Fruit fly (Drosophila melanogaster) whole organism, embryonic: ENCODE measurements around the gene SMC1.
A peak's percentile ranks its signal among the peaks of the same experiment; 100 is the strongest.

ENCODE experiments used
- Abd-B ChIP-seq: fragments of 200-800 bp; sonication (Bioruptor generic); optimal IDR thresholded peaks from 2 replicates; lab custom pipeline; 2018; ENCODE audit warnings: missing biosample characterization, mild to moderate bottlenecking, missing genetic modification characterization, moderate library complexity
- C15 ChIP-seq: fragments of 200-800 bp; sonication (Bioruptor generic); IDR thresholded peaks from 3 replicates; pipeline ENCODE4 v1.3.6; 2022; ENCODE audit warnings: missing biosample characterization, missing genetic modification characterization
- CG11560 ChIP-seq: fragments of 200-800 bp; sonication (Bioruptor generic); IDR thresholded peaks from 3 replicates; pipeline ENCODE4 v1.3.6; 2022; ENCODE audit warnings: missing biosample characterization, missing genetic modification characterization
- CG11723 ChIP-seq: fragments of 200-800 bp; sonication (Bioruptor generic); optimal IDR thresholded peaks from 2 replicates; lab custom pipeline; 2017; ENCODE audit warnings: missing biosample characterization, mild to moderate bottlenecking, missing genetic modification characterization
- CG12155 ChIP-seq: fragments of 200-800 bp; sonication (Bioruptor generic); optimal IDR thresholded peaks from 3 replicates; lab custom pipeline; 2016; ENCODE audit warnings: missing biosample characterization, missing genetic modification characterization
- CG15269 ChIP-seq: fragments of 200-800 bp; sonication (Bioruptor generic); optimal IDR thresholded peaks from 2 replicates; lab custom pipeline; 2018; ENCODE audit warnings: missing biosample characterization, mild to moderate bottlenecking, missing genetic modification characterization, moderate library complexity
- CG16779 ChIP-seq: fragments of 200-800 bp; sonication (Bioruptor generic); IDR thresholded peaks from 2 replicates; pipeline ENCODE4 v1.3.6; 2022; ENCODE audit warnings: missing biosample characterization, missing genetic modification characterization
- CG16863 ChIP-seq: fragments of 200-800 bp; sonication (Bioruptor generic); optimal IDR thresholded peaks from 3 replicates; lab custom pipeline; 2016; ENCODE audit warnings: missing biosample characterization, missing genetic modification characterization
- CG30431 ChIP-seq: fragments of 200-800 bp; sonication (Bioruptor generic); optimal IDR thresholded peaks from 2 replicates; lab custom pipeline; 2017; ENCODE audit warnings: missing biosample characterization, missing genetic modification characterization
- CG4282 ChIP-seq: fragments of 200-800 bp; sonication (Bioruptor generic); optimal IDR thresholded peaks from 2 replicates; lab custom pipeline; 2016; ENCODE audit warnings: missing biosample characterization, missing genetic modification characterization
- CG43689 ChIP-seq: fragments of 200-800 bp; sonication (Bioruptor generic); IDR thresholded peaks from 2 replicates; pipeline ENCODE4 v1.3.6; 2022; ENCODE audit warnings: missing biosample characterization, missing genetic modification characterization
- CG6791 ChIP-seq: fragments of 200-800 bp; sonication (Bioruptor generic); IDR thresholded peaks from 3 replicates; pipeline ENCODE4 v1.3.6; 2022; ENCODE audit warnings: missing biosample characterization, missing genetic modification characterization; ENCODE audit not compliant: partially characterized antibody
- CG7786 ChIP-seq: fragments of 200-800 bp; sonication (Bioruptor generic); optimal IDR thresholded peaks from 2 replicates; lab custom pipeline; 2016; ENCODE audit warnings: missing biosample characterization, missing genetic modification characterization
- CG7963 ChIP-seq: fragments of 200-800 bp; sonication (Bioruptor generic); IDR thresholded peaks from 3 replicates; pipeline ENCODE4 v1.3.6; 2022; ENCODE audit warnings: missing biosample characterization, missing genetic modification characterization; ENCODE audit not compliant: partially characterized antibody
- CG8478 ChIP-seq: fragments of >200 bp; optimal IDR thresholded peaks from 2 replicates; lab custom pipeline; 2018
- CG9609 ChIP-seq: fragments of 200-800 bp; sonication (Bioruptor generic); optimal IDR thresholded peaks from 3 replicates; lab custom pipeline; 2016; ENCODE audit warnings: missing biosample characterization, missing genetic modification characterization
- CG9817 ChIP-seq: fragments of 200-800 bp; sonication (Bioruptor generic); optimal IDR thresholded peaks from 2 replicates; lab custom pipeline; 2018; ENCODE audit warnings: missing biosample characterization, mild to moderate bottlenecking, missing genetic modification characterization, moderate library complexity
- CG9932 ChIP-seq: fragments of 200-800 bp; sonication (Bioruptor generic); IDR thresholded peaks from 2 replicates; pipeline ENCODE4 v1.3.6; 2022; ENCODE audit warnings: missing biosample characterization, missing genetic modification characterization
- D19A ChIP-seq: fragments of 200-800 bp; optimal IDR thresholded peaks from 3 replicates; lab custom pipeline; 2019; ENCODE audit warnings: missing biosample characterization, mild to moderate bottlenecking, missing genetic modification characterization, moderate library complexity
- D19B ChIP-seq: fragments of 200-800 bp; sonication (Bioruptor generic); optimal IDR thresholded peaks from 2 replicates; lab custom pipeline; 2017; ENCODE audit warnings: missing biosample characterization, mild to moderate bottlenecking, missing genetic modification characterization
- Eip74EF ChIP-seq, 2 experiments: fragments of 200-800 bp in 1 of 2; fragments of >200 bp in 1 of 2; sonication (Bioruptor generic) in 1 of 2; optimal IDR thresholded peaks; 2 replicates each; lab custom pipeline; 2017 to 2019; ENCODE audit warnings: missing biosample characterization in 2 of 2, missing genetic modification characterization in 2 of 2, mild to moderate bottlenecking in 1 of 2, moderate library complexity in 1 of 2
- Fer1 ChIP-seq: fragments of 200-800 bp; sonication (Bioruptor generic); optimal IDR thresholded peaks from 2 replicates; lab custom pipeline; 2017; ENCODE audit warnings: missing biosample characterization, mild to moderate bottlenecking, missing genetic modification characterization
- H15 ChIP-seq: fragments of 200-800 bp; sonication (Bioruptor generic); IDR thresholded peaks from 3 replicates; pipeline ENCODE4 v1.3.6; 2022; ENCODE audit warnings: missing biosample characterization, missing genetic modification characterization
- HHEX ChIP-seq: fragments of 200-800 bp; sonication (Bioruptor generic); optimal IDR thresholded peaks from 3 replicates; lab custom pipeline; 2017; ENCODE audit warnings: missing biosample characterization, mild to moderate bottlenecking, missing genetic modification characterization, missing genetic modification reagents
- Lpt ChIP-seq: fragments of >200 bp; optimal IDR thresholded peaks from 2 replicates; lab custom pipeline; 2018; ENCODE audit warnings: missing biosample characterization, missing genetic modification characterization
- Mes4 ChIP-seq: fragments of 200-800 bp; sonication (Bioruptor generic); optimal IDR thresholded peaks from 2 replicates; lab custom pipeline; 2016; ENCODE audit warnings: missing biosample characterization, missing genetic modification characterization
- Oli ChIP-seq: fragments of 200-800 bp; sonication (Bioruptor generic); optimal IDR thresholded peaks from 2 replicates; lab custom pipeline; 2018; ENCODE audit warnings: missing biosample characterization, mild to moderate bottlenecking, missing genetic modification characterization, moderate library complexity
- Ravus ChIP-seq: fragments of 200-800 bp; sonication (Bioruptor generic); IDR thresholded peaks from 2 replicates; pipeline ENCODE4 v1.3.6; 2022; ENCODE audit warnings: missing biosample characterization, missing genetic modification characterization
- Sin3A ChIP-seq: fragments of >200 bp; optimal IDR thresholded peaks from 2 replicates; lab custom pipeline; 2018
- YL-1 ChIP-seq: fragments of 200-800 bp; sonication (Bioruptor generic); optimal IDR thresholded peaks from 3 replicates; lab custom pipeline; 2017; ENCODE audit warnings: missing biosample characterization, mild to moderate bottlenecking, missing genetic modification characterization
- al ChIP-seq: fragments of 200-800 bp; sonication (Bioruptor generic); IDR thresholded peaks from 2 replicates; pipeline ENCODE4 v1.3.6; 2022; ENCODE audit warnings: missing biosample characterization, missing genetic modification characterization
- aop ChIP-seq: fragments of 200-800 bp; sonication (Bioruptor generic); IDR thresholded peaks from 2 replicates; pipeline ENCODE4 v1.3.6; 2022; ENCODE audit warnings: missing biosample characterization, missing genetic modification characterization
- ato ChIP-seq: fragments of 200-800 bp; sonication (Bioruptor generic); IDR thresholded peaks from 2 replicates; pipeline ENCODE4 v1.3.6; 2022; ENCODE audit warnings: missing biosample characterization, missing genetic modification characterization; ENCODE audit not compliant: partially characterized antibody
- bowl ChIP-seq: fragments of 200-800 bp; sonication (Bioruptor generic); IDR thresholded peaks from 2 replicates; pipeline ENCODE4 v1.3.6; 2022; ENCODE audit warnings: missing biosample characterization, missing genetic modification characterization
- chinmo ChIP-seq: fragments of 200-800 bp; sonication (Bioruptor generic); IDR thresholded peaks from 4 replicates; pipeline ENCODE4 v1.3.6; 2022; ENCODE audit warnings: missing biosample characterization, missing genetic modification characterization; ENCODE audit not compliant: partially characterized antibody
- chn ChIP-seq: fragments of 200-800 bp; sonication (Bioruptor generic); optimal IDR thresholded peaks from 2 replicates; lab custom pipeline; 2016; ENCODE audit warnings: missing biosample characterization, missing genetic modification characterization
- esg ChIP-seq: fragments of 200-800 bp; sonication (Bioruptor generic); conservative IDR thresholded peaks from 2 replicates; pipeline ENCODE4 v1.3.6; 2022; ENCODE audit warnings: missing biosample characterization, missing genetic modification characterization
- fd102C ChIP-seq: fragments of 200-800 bp; sonication (Bioruptor generic); optimal IDR thresholded peaks from 2 replicates; lab custom pipeline; 2018; ENCODE audit warnings: missing biosample characterization, mild to moderate bottlenecking, missing genetic modification characterization, moderate library complexity
- fd3F ChIP-seq: fragments of 200-800 bp; sonication (Bioruptor generic); optimal IDR thresholded peaks from 2 replicates; lab custom pipeline; 2018; ENCODE audit warnings: missing biosample characterization, mild to moderate bottlenecking, missing genetic modification characterization, moderate library complexity
- gfzf ChIP-seq: fragments of 200-800 bp; sonication (Bioruptor generic); optimal IDR thresholded peaks from 2 replicates; lab custom pipeline; 2016; ENCODE audit warnings: missing biosample characterization, mild to moderate bottlenecking, missing genetic modification characterization, moderate library complexity
- gt ChIP-seq: fragments of 200-800 bp; sonication (Bioruptor generic); IDR thresholded peaks from 2 replicates; pipeline ENCODE4 v1.3.6; 2022; ENCODE audit warnings: missing biosample characterization, missing genetic modification characterization
- hbn ChIP-seq: fragments of 200-800 bp; sonication (Bioruptor generic); IDR thresholded peaks from 2 replicates; pipeline ENCODE4 v1.3.6; 2022; ENCODE audit warnings: missing biosample characterization, missing genetic modification characterization; ENCODE audit not compliant: partially characterized antibody
- ken ChIP-seq: fragments of 200-800 bp; sonication (Bioruptor generic); IDR thresholded peaks from 3 replicates; pipeline ENCODE4 v1.3.6; 2022; ENCODE audit warnings: missing biosample characterization, missing genetic modification characterization
- nom ChIP-seq: fragments of 200-800 bp; sonication (Bioruptor generic); optimal IDR thresholded peaks from 2 replicates; lab custom pipeline; 2017; ENCODE audit warnings: missing biosample characterization, missing genetic modification characterization, mild to moderate bottlenecking, moderate library complexity, missing genetic modification reagents
- org-1 ChIP-seq: fragments of 200-800 bp; sonication (Bioruptor generic); optimal IDR thresholded peaks from 2 replicates; lab custom pipeline; 2017; ENCODE audit warnings: missing biosample characterization, missing genetic modification characterization
- sc ChIP-seq, 3 experiments: fragments of >200 bp in 2 of 3; fragments of 200-800 bp in 1 of 3; sonication (Bioruptor generic) in 1 of 3; optimal IDR thresholded peaks; 2 replicates in 2 of 3; 3 replicates in 1 of 3; lab custom pipeline; 2017; ENCODE audit warnings: mild to moderate bottlenecking in 1 of 3, missing biosample characterization in 1 of 3, missing genetic modification characterization in 1 of 3, missing genetic modification reagents in 1 of 3
- schlank ChIP-seq: fragments of 200-800 bp; sonication (Bioruptor generic); optimal IDR thresholded peaks from 2 replicates; lab custom pipeline; 2018; ENCODE audit warnings: missing biosample characterization, mild to moderate bottlenecking, missing genetic modification characterization
- slp2 ChIP-seq: fragments of 200-800 bp; sonication (Bioruptor generic); optimal IDR thresholded peaks from 2 replicates; lab custom pipeline; 2016; ENCODE audit warnings: missing biosample characterization, missing genetic modification characterization
- tna ChIP-seq: fragments of 200-800 bp; sonication (Bioruptor generic); IDR thresholded peaks from 2 replicates; pipeline ENCODE4 v1.3.6; 2022; ENCODE audit warnings: missing biosample characterization, missing genetic modification characterization; ENCODE audit not compliant: partially characterized antibody
- yki ChIP-seq: fragments of >200 bp; optimal IDR thresholded peaks from 3 replicates; lab custom pipeline; 2018
- zen ChIP-seq: fragments of 200-800 bp; sonication (Bioruptor generic); optimal IDR thresholded peaks from 3 replicates; lab custom pipeline; 2018; ENCODE audit warnings: missing biosample characterization, mild to moderate bottlenecking, missing genetic modification characterization, moderate library complexity

SMC1 gene

dm6 chr3R:24058041-24058440 is at the start of gene SMC1:
SMC1 (plus strand) TSS chr3R:24058287.
- TF ChIP-seq hbn (peak; percentile 99), aop (GFP tag; lab: Robert Waterston, UW) (no peak), CG4282 (GFP tag; lab: Kevin White, UChicago) (no peak), HHEX (GFP tag; lab: Kevin White, UChicago) (no peak), D19B (GFP tag; lab: Kevin White, UChicago) (no peak), fd102C (GFP tag; lab: Kevin White, UChicago) (no peak), schlank (peak; percentile 24), CG7786 (peak; percentile 3), slp2 (GFP tag; lab: Kevin White, UChicago) (peak; percentile 18), zen (tag; lab: Kevin White, UChicago) (peak; percentile 44), YL-1 (peak; percentile 90), org-1 (GFP tag; lab: Kevin White, UChicago) (no peak), esg (GFP tag; lab: Robert Waterston, UW) (no peak), CG43689 (GFP tag; lab: Robert Waterston, UW) (no peak), gt (no peak), CG12155 (GFP tag; lab: Kevin White, UChicago) (peak; percentile 13), sc (optimal IDR thresholded peaks at IDR 0.05; lab: Kevin White, UChicago) (no peak), sc (GFP tag; optimal IDR thresholded peaks at IDR 0.05; lab: Kevin White, UChicago) (no peak), CG11560 (tag; lab: Robert Waterston, UW) (peak; percentile 19; the same call in 1 of the 3 replicates), ken (GFP tag; lab: Robert Waterston, UW) (no peak), CG11723 (no peak), CG9932 (GFP tag; lab: Robert Waterston, UW) (no peak), CG16863 (GFP tag; lab: Kevin White, UChicago) (no peak), C15 (0 out of 3 replicates have a peak, but pooled peaks have one; percentile 28), CG8478 (lab: Kevin White, UChicago) (no peak), Eip74EF (GFP tag; optimal IDR thresholded peaks at IDR 0.05; lab: Kevin White, UChicago) (no peak), CG9609 (no peak), Fer1 (GFP tag; lab: Kevin White, UChicago) (peak; percentile 51), Ravus (GFP tag; lab: Robert Waterston, UW) (no peak), CG15269 (tag; lab: Kevin White, UChicago) (no peak), nom (peak; percentile 6), H15 (no peak), bowl (GFP tag; lab: Robert Waterston, UW) (no peak), CG9817 (tag; lab: Kevin White, UChicago) (no peak), CG7963 (GFP tag; lab: Robert Waterston, UW) (peak; percentile 99), chn (GFP tag; lab: Kevin White, UChicago) (peak; percentile 10), CG16779 (0 out of 2 replicates have a peak, but pooled peaks have one; percentile 36), al (GFP tag; lab: Robert Waterston, UW) (peak; percentile 33; the same call in 1 of the 2 replicates), ato (GFP tag; lab: Robert Waterston, UW) (peak; percentile 99), tna (GFP tag; lab: Robert Waterston, UW) (peak; percentile 97), gfzf (GFP tag; lab: Kevin White, UChicago) (peak; percentile 82), Mes4 (GFP tag; lab: Kevin White, UChicago) (peak; percentile 13), fd3F (GFP tag; lab: Kevin White, UChicago) (peak; percentile 24), CG6791 (GFP tag; lab: Robert Waterston, UW) (peak; percentile 100), Sin3A (lab: Kevin White, UChicago) (peak; percentile 52), D19A (tag; lab: Kevin White, UChicago) (peak; percentile 20), CG30431 (GFP tag; lab: Kevin White, UChicago) (no peak), Abd-B (GFP tag; lab: Kevin White, UChicago) (no peak), Lpt (GFP tag; lab: Kevin White, UChicago) (no peak), yki (no peak), chinmo (peak; percentile 100), Oli (tag; lab: Kevin White, UChicago) (no peak)
